Worm (Caenorhabditis elegans) whole organism, L4/young adult: ENCODE measurements around the gene mlt-10.

Experiments
- W03F9.2 ChIP-seq: fragments of 150-350 bp; optimal IDR thresholded peaks from 2 replicates; lab custom pipeline; 2014; ENCODE audit warnings: missing biosample characterization, missing genetic modification characterization
- dao-5 ChIP-seq: sonication (generic microtip); optimal IDR thresholded peaks from 2 replicates; lab custom pipeline; 2016; ENCODE audit warnings: missing genotype, missing genetic modification characterization, moderate library complexity, missing compliant biosample characterization
- him-1 ChIP-seq: sonication (generic microtip); optimal IDR thresholded peaks from 2 replicates; lab custom pipeline; 2016; ENCODE audit warnings: missing genotype, missing genetic modification reagents, missing genetic modification characterization, missing compliant biosample characterization

- no peak for TF ChIP-seq him-1 (tag; lab: Kevin White, UChicago)
- TF ChIP-seq dao-5 (tag; lab: Kevin White, UChicago) = no peak
- TF ChIP-seq W03F9.2 = no peak
These were observed 43.9 kb upstream of the mlt-10 start for ce11 chrII:502638-503037.
